Fruit fly (Drosophila melanogaster): ENCODE results near the gene ro.

Gene ro

dm6 chr3R:26928424-26928823, 47.5 kb upstream of the ro start:
- no peak for TF ChIP-seq cad (GFP tag; optimal IDR thresholded peaks at IDR 0.05)
- no peak for TF ChIP-seq CG14965 (GFP tag; optimal IDR thresholded peaks at IDR 0.05; ENCODE audit: borderline replicate concordance)
- TF ChIP-seq gem (tag; optimal IDR thresholded peaks at IDR 0.05) = peak; percentile 77
- TF ChIP-seq Trl (optimal IDR thresholded peaks at IDR 0.05) = no peak
- TF ChIP-seq Trl (GFP tag; optimal IDR thresholded peaks at IDR 0.05) = no peak
- TF ChIP-seq Opbp (GFP tag; IDR thresholded peaks at IDR 0.05; ENCODE audit: partially characterized antibody) = no peak
- peak; percentile 66 for TF ChIP-seq HLH3B (GFP tag; IDR thresholded peaks at IDR 0.05)
- TF ChIP-seq row (GFP tag; IDR thresholded peaks at IDR 0.05) = peak; percentile 68
- TF ChIP-seq Dip3 (GFP tag; optimal IDR thresholded peaks at IDR 0.05) = no peak
- peak; percentile 58 for TF ChIP-seq CG9437 (GFP tag; optimal IDR thresholded peaks at IDR 0.05)
- TF ChIP-seq CTCF (GFP tag; optimal IDR thresholded peaks at IDR 0.05) = no peak
- no peak for TF ChIP-seq ash1 (GFP tag; optimal IDR thresholded peaks at IDR 0.05)
- peak; percentile 37 for TF ChIP-seq CG17568 (GFP tag; optimal IDR thresholded peaks at IDR 0.05)
- 0 out of 2 replicates have a peak, but pooled peaks have one; percentile 26 for TF ChIP-seq CG1024 (GFP tag; IDR thresholded peaks at IDR 0.05)
- peak; percentile 84 for TF ChIP-seq CG2678 (tag; optimal IDR thresholded peaks at IDR 0.05)
- TF ChIP-seq CG14050 (GFP tag; IDR thresholded peaks at IDR 0.05) = peak; percentile 47; the same call in 1 of the 3 replicates
- TF ChIP-seq Xbp1 (GFP tag; optimal IDR thresholded peaks at IDR 0.05) = peak; percentile 60
- TF ChIP-seq CG7271 (tag; optimal IDR thresholded peaks at IDR 0.05) = no peak
- TF ChIP-seq nerfin-2 (GFP tag; IDR thresholded peaks at IDR 0.05; ENCODE audit: partially characterized antibody) = no peak
- TF ChIP-seq CG1602 (GFP tag; optimal IDR thresholded peaks at IDR 0.05) = peak; percentile 15
- no peak for TF ChIP-seq CG9797 (GFP tag; optimal IDR thresholded peaks at IDR 0.05)
- 0 out of 2 replicates have a peak, but pooled peaks have one; percentile 30 for TF ChIP-seq wor (GFP tag; IDR thresholded peaks at IDR 0.05)
- peak; percentile 86 for TF ChIP-seq CG13424 (tag; optimal IDR thresholded peaks at IDR 0.05)
- no peak for TF ChIP-seq Side (GFP tag; optimal IDR thresholded peaks at IDR 0.05)
- TF ChIP-seq gsb-n (tag; optimal IDR thresholded peaks at IDR 0.05) = peak; percentile 39
- TF ChIP-seq ewg (GFP tag; optimal IDR thresholded peaks at IDR 0.05) = peak; percentile 45
- TF ChIP-seq Dp (GFP tag; optimal IDR thresholded peaks at IDR 0.05) = no peak
- TF ChIP-seq Atf6 (GFP tag; IDR thresholded peaks at IDR 0.05) = peak; percentile 43; the same call in 1 of the 2 replicates
- no peak for TF ChIP-seq amos (GFP tag; IDR thresholded peaks at IDR 0.05; ENCODE audit: partially characterized antibody)
- peak; percentile 17 for TF ChIP-seq CG18619 (GFP tag; optimal IDR thresholded peaks at IDR 0.05)
- no peak for TF ChIP-seq CG6791 (GFP tag; IDR thresholded peaks at IDR 0.05; ENCODE audit: partially characterized antibody)
- TF ChIP-seq Antp (GFP tag; optimal IDR thresholded peaks at IDR 0.05) = no peak
- peak; percentile 48; the same call in 1 of the 2 replicates for TF ChIP-seq E2f1 (GFP tag; IDR thresholded peaks at IDR 0.05)
- TF ChIP-seq her (GFP tag; optimal IDR thresholded peaks at IDR 0.05) = no peak
- TF ChIP-seq Ada2b (GFP tag; IDR thresholded peaks at IDR 0.05) = 0 out of 2 replicates have a peak, but pooled peaks have one; percentile 60
- no peak for TF ChIP-seq CG33557 (GFP tag; optimal IDR thresholded peaks at IDR 0.05)
- TF ChIP-seq Hr78 (GFP tag; optimal IDR thresholded peaks at IDR 0.05) = peak in 1 of 2 experiments; percentile 18
- no peak for TF ChIP-seq hbn (GFP tag; IDR thresholded peaks at IDR 0.05; ENCODE audit: partially characterized antibody)
- TF ChIP-seq jing (GFP tag; optimal IDR thresholded peaks at IDR 0.05) = peak; percentile 57
- TF ChIP-seq gce (GFP tag; IDR thresholded peaks at IDR 0.05) = no peak
- no peak for TF ChIP-seq CG7372 (GFP tag; IDR thresholded peaks at IDR 0.05)
- TF ChIP-seq CG17361 (GFP tag; IDR thresholded peaks at IDR 0.05) = no peak
- no peak for TF ChIP-seq CG30020 (tag; optimal IDR thresholded peaks at IDR 0.05)
- no peak for TF ChIP-seq otp (GFP tag; IDR thresholded peaks at IDR 0.05)
- TF ChIP-seq CG14441 (GFP tag; IDR thresholded peaks at IDR 0.05) = peak; percentile 43
- TF ChIP-seq CG11398 (GFP tag; optimal IDR thresholded peaks at IDR 0.05) = no peak
- TF ChIP-seq CG3726 (GFP tag; IDR thresholded peaks at IDR 0.05) = no peak
- no peak for TF ChIP-seq CG8478 (optimal IDR thresholded peaks at IDR 0.05)
- TF ChIP-seq sob (GFP tag; IDR thresholded peaks at IDR 0.05) = peak; percentile 64
- TF ChIP-seq prd (optimal IDR thresholded peaks at IDR 0.05) = no peak
- peak; percentile 61; the same call in 2 of the 3 replicates for TF ChIP-seq prd (GFP tag; IDR thresholded peaks at IDR 0.05)
- TF ChIP-seq pfk (GFP tag; optimal IDR thresholded peaks at IDR 0.05) = no peak

All from whole organism, embryonic.